Fruit fly (Drosophila melanogaster) whole organism, embryonic: ENCODE results near the gene sws.

Source experiments
- CG10321 ChIP-seq: fragments of 200-800 bp; sonication (Bioruptor generic); IDR thresholded peaks from 2 replicates; pipeline ENCODE4 v1.3.6; 2022; ENCODE audit warnings: missing biosample characterization, missing genetic modification characterization
- CG12155 ChIP-seq: fragments of 200-800 bp; sonication (Bioruptor generic); optimal IDR thresholded peaks from 3 replicates; lab custom pipeline; 2016; ENCODE audit warnings: missing biosample characterization, missing genetic modification characterization
- CG12299 ChIP-seq: fragments of 200-800 bp; sonication (Bioruptor generic); optimal IDR thresholded peaks from 2 replicates; lab custom pipeline; 2018; ENCODE audit warnings: missing biosample characterization, mild to moderate bottlenecking, missing genetic modification characterization
- CG16813 ChIP-seq: fragments of 200-800 bp; sonication (Bioruptor generic); IDR thresholded peaks from 3 replicates; pipeline ENCODE4 v1.3.6; 2022; ENCODE audit warnings: missing biosample characterization, missing genetic modification characterization; ENCODE audit not compliant: partially characterized antibody
- CG16863 ChIP-seq: fragments of 200-800 bp; sonication (Bioruptor generic); optimal IDR thresholded peaks from 3 replicates; lab custom pipeline; 2016; ENCODE audit warnings: missing biosample characterization, missing genetic modification characterization
- CG1832 ChIP-seq: fragments of 200-800 bp; sonication (Bioruptor generic); optimal IDR thresholded peaks from 2 replicates; lab custom pipeline; 2017; ENCODE audit warnings: missing biosample characterization, mild to moderate bottlenecking, missing genetic modification characterization, inconsistent platforms
- CG18476 ChIP-seq: fragments of 200-800 bp; sonication (Bioruptor generic); optimal IDR thresholded peaks from 2 replicates; lab custom pipeline; 2016; ENCODE audit warnings: missing biosample characterization, mild to moderate bottlenecking, missing genetic modification characterization
- CG2116 ChIP-seq: fragments of 200-800 bp; sonication (Bioruptor generic); optimal IDR thresholded peaks from 3 replicates; lab custom pipeline; 2018; ENCODE audit warnings: missing biosample characterization, mild to moderate bottlenecking, missing genetic modification characterization
- CG31365 ChIP-seq: fragments of 200-800 bp; sonication (Bioruptor generic); optimal IDR thresholded peaks from 2 replicates; lab custom pipeline; 2018; ENCODE audit warnings: missing biosample characterization, mild to moderate bottlenecking, missing genetic modification characterization
- CG6765 ChIP-seq: fragments of 200-800 bp; sonication (Bioruptor generic); optimal IDR thresholded peaks from 3 replicates; lab custom pipeline; 2017; ENCODE audit warnings: missing biosample characterization, mild to moderate bottlenecking, missing genetic modification characterization
- CG8478 ChIP-seq: fragments of >200 bp; optimal IDR thresholded peaks from 2 replicates; lab custom pipeline; 2018
- CG8924 ChIP-seq: fragments of 200-800 bp; optimal IDR thresholded peaks from 3 replicates; lab custom pipeline; 2019; ENCODE audit warnings: missing biosample characterization, mild to moderate bottlenecking, missing genetic modification characterization, moderate library complexity
- CG8944 ChIP-seq: fragments of 200-800 bp; sonication (Bioruptor generic); optimal IDR thresholded peaks from 3 replicates; lab custom pipeline; 2016; ENCODE audit warnings: missing biosample characterization, missing genetic modification characterization
- CG9727 ChIP-seq: fragments of 200-800 bp; sonication (Bioruptor generic); optimal IDR thresholded peaks from 3 replicates; lab custom pipeline; 2017; ENCODE audit warnings: missing biosample characterization, mild to moderate bottlenecking, missing genetic modification characterization
- CG9932 ChIP-seq: fragments of 200-800 bp; sonication (Bioruptor generic); IDR thresholded peaks from 2 replicates; pipeline ENCODE4 v1.3.6; 2022; ENCODE audit warnings: missing biosample characterization, missing genetic modification characterization
- D19B ChIP-seq: fragments of 200-800 bp; sonication (Bioruptor generic); optimal IDR thresholded peaks from 2 replicates; lab custom pipeline; 2017; ENCODE audit warnings: missing biosample characterization, mild to moderate bottlenecking, missing genetic modification characterization
- Deaf1 ChIP-seq: fragments of 200-800 bp; optimal IDR thresholded peaks from 3 replicates; lab custom pipeline; 2019; ENCODE audit warnings: missing biosample characterization, mild to moderate bottlenecking, missing genetic modification characterization, moderate library complexity
- Dfd ChIP-seq, 2 experiments: fragments of >200 bp; optimal IDR thresholded peaks; 2 replicates each; lab custom pipeline; 2017; ENCODE audit warnings: missing biosample characterization in 2 of 2, missing genetic modification characterization in 2 of 2
- Dp ChIP-seq: fragments of 200-800 bp; sonication (Bioruptor generic); optimal IDR thresholded peaks from 2 replicates; lab custom pipeline; 2018; ENCODE audit warnings: missing biosample characterization, mild to moderate bottlenecking, missing genetic modification characterization, moderate library complexity
- Hr51 ChIP-seq, 2 experiments: fragments of 200-800 bp; sonication (Bioruptor generic); optimal IDR thresholded peaks; 2 replicates in 1 of 2; 3 replicates in 1 of 2; lab custom pipeline; 2016 to 2018; ENCODE audit warnings: missing biosample characterization in 2 of 2, missing genetic modification characterization in 2 of 2, mild to moderate bottlenecking in 1 of 2, moderate library complexity in 1 of 2
- Hr78 ChIP-seq, 2 experiments: fragments of 200-800 bp in 1 of 2; fragments of >200 bp in 1 of 2; sonication (Bioruptor generic) in 1 of 2; optimal IDR thresholded peaks; 2 replicates each; lab custom pipeline; 2017 to 2019; ENCODE audit warnings: missing biosample characterization in 2 of 2, missing genetic modification characterization in 2 of 2, mild to moderate bottlenecking in 1 of 2, moderate library complexity in 1 of 2
- NFAT ChIP-seq: fragments of 200-800 bp; sonication (Bioruptor generic); IDR thresholded peaks from 2 replicates; pipeline ENCODE4 v1.3.6; 2022; ENCODE audit warnings: missing biosample characterization, missing genetic modification characterization
- Nf-YB ChIP-seq: fragments of 200-800 bp; sonication (Bioruptor generic); optimal IDR thresholded peaks from 3 replicates; lab custom pipeline; 2019; ENCODE audit warnings: missing biosample characterization, mild to moderate bottlenecking, missing genetic modification characterization, moderate library complexity
- Scr ChIP-seq: fragments of 200-800 bp; sonication (Bioruptor generic); IDR thresholded peaks from 2 replicates; pipeline ENCODE4 v1.3.6; 2022; ENCODE audit warnings: missing biosample characterization, missing genetic modification characterization; ENCODE audit not compliant: partially characterized antibody
- Sin3A ChIP-seq: fragments of >200 bp; optimal IDR thresholded peaks from 2 replicates; lab custom pipeline; 2018
- cg ChIP-seq: fragments of 200-800 bp; sonication (Bioruptor generic); optimal IDR thresholded peaks from 3 replicates; lab custom pipeline; 2019; ENCODE audit warnings: missing biosample characterization, mild to moderate bottlenecking, missing genetic modification characterization, moderate library complexity
- chinmo ChIP-seq: fragments of 200-800 bp; sonication (Bioruptor generic); IDR thresholded peaks from 4 replicates; pipeline ENCODE4 v1.3.6; 2022; ENCODE audit warnings: missing biosample characterization, missing genetic modification characterization; ENCODE audit not compliant: partially characterized antibody
- crp ChIP-seq, 2 experiments: fragments of 200-800 bp; sonication (Bioruptor generic); optimal IDR thresholded peaks; 2 replicates in 1 of 2; 3 replicates in 1 of 2; lab custom pipeline; 2017; ENCODE audit warnings: missing biosample characterization in 2 of 2, missing genetic modification characterization in 2 of 2, mild to moderate bottlenecking in 1 of 2, moderate library complexity in 1 of 2
- dan ChIP-seq: fragments of 200-800 bp; sonication (Bioruptor generic); IDR thresholded peaks from 2 replicates; pipeline ENCODE4 v1.3.6; 2022; ENCODE audit warnings: missing biosample characterization, missing genetic modification characterization
- dati ChIP-seq: fragments of 200-800 bp; sonication (Bioruptor generic); IDR thresholded peaks from 2 replicates; pipeline ENCODE4 v1.3.6; 2022; ENCODE audit warnings: missing biosample characterization, missing genetic modification characterization
- eve ChIP-seq, 2 experiments: fragments of >200 bp; optimal IDR thresholded peaks; 2 replicates each; lab custom pipeline; 2017; ENCODE audit warnings: missing biosample characterization in 2 of 2, missing genetic modification characterization in 2 of 2
- exex ChIP-seq: fragments of 200-800 bp; sonication (Bioruptor generic); optimal IDR thresholded peaks from 4 replicates; lab custom pipeline; 2018; ENCODE audit warnings: missing biosample characterization, mild to moderate bottlenecking, missing genetic modification characterization, moderate library complexity
- mam ChIP-seq: fragments of 200-800 bp; sonication (Bioruptor generic); optimal IDR thresholded peaks from 3 replicates; lab custom pipeline; 2016; ENCODE audit warnings: missing biosample characterization, missing genetic modification characterization
- nerfin-2 ChIP-seq: fragments of 200-800 bp; sonication (Bioruptor generic); IDR thresholded peaks from 2 replicates; pipeline ENCODE4 v1.3.6; 2022; ENCODE audit warnings: missing biosample characterization, missing genetic modification characterization; ENCODE audit not compliant: partially characterized antibody
- nom ChIP-seq: fragments of 200-800 bp; sonication (Bioruptor generic); optimal IDR thresholded peaks from 2 replicates; lab custom pipeline; 2017; ENCODE audit warnings: missing biosample characterization, missing genetic modification characterization, mild to moderate bottlenecking, moderate library complexity, missing genetic modification reagents
- p53 ChIP-seq: fragments of 200-800 bp; sonication (Bioruptor generic); optimal IDR thresholded peaks from 2 replicates; lab custom pipeline; 2016; ENCODE audit warnings: missing biosample characterization, missing genetic modification characterization
- phol ChIP-seq: fragments of 200-800 bp; sonication (Bioruptor generic); optimal IDR thresholded peaks from 3 replicates; lab custom pipeline; 2018; ENCODE audit warnings: missing biosample characterization, mild to moderate bottlenecking, missing genetic modification characterization, moderate library complexity
- shn ChIP-seq: fragments of 200-800 bp; sonication (Bioruptor generic); optimal IDR thresholded peaks from 3 replicates; lab custom pipeline; 2016; ENCODE audit warnings: missing biosample characterization, missing genetic modification characterization
- stwl ChIP-seq: fragments of 200-800 bp; sonication (Bioruptor generic); optimal IDR thresholded peaks from 3 replicates; lab custom pipeline; 2018; ENCODE audit warnings: missing biosample characterization, mild to moderate bottlenecking, missing genetic modification characterization, moderate library complexity
- trem ChIP-seq: fragments of 200-800 bp; optimal IDR thresholded peaks from 3 replicates; lab custom pipeline; 2019; ENCODE audit warnings: missing biosample characterization, mild to moderate bottlenecking, missing genetic modification characterization, moderate library complexity
- twi ChIP-seq: fragments of 200-800 bp; optimal IDR thresholded peaks from 2 replicates; lab custom pipeline; 2019; ENCODE audit warnings: missing biosample characterization, mild to moderate bottlenecking, missing genetic modification characterization, moderate library complexity
- usp ChIP-seq: fragments of >200 bp; optimal IDR thresholded peaks from 2 replicates; lab custom pipeline; 2017; ENCODE audit warnings: missing biosample characterization, missing genetic modification characterization

The sws gene

dm6 chrX:7930236-7931027 lies 37.6 kb downstream of the sws start (continued):
- TF ChIP-seq twi (tag; lab: Kevin White, UChicago) (no peak), CG1832 (GFP tag; lab: Kevin White, UChicago) (peak; percentile 6), mam (GFP tag; lab: Kevin White, UChicago) (no peak), cg (GFP tag; lab: Kevin White, UChicago) (peak; percentile 83), Deaf1 (tag; lab: Kevin White, UChicago) (peak; percentile 27), nom (GFP tag; lab: Kevin White, UChicago) (peak; percentile 76), Hr78 (GFP tag; optimal IDR thresholded peaks at IDR 0.05; lab: Kevin White, UChicago) (peak in 1 of 2 experiments; percentile 30), phol (tag; lab: Kevin White, UChicago) (no peak), CG6765 (GFP tag; lab: Kevin White, UChicago) (no peak)

- TF ChIP-seq crp (GFP tag; optimal IDR thresholded peaks at IDR 0.05; lab: Kevin White, UChicago) = no peak
- TF ChIP-seq Dfd (GFP tag; optimal IDR thresholded peaks at IDR 0.05; lab: Kevin White, UChicago) = peak in 1 of 2 experiments; percentile 20
- peak; percentile 91 for TF ChIP-seq CG31365 (tag; lab: Kevin White, UChicago)
- TF ChIP-seq nom (GFP tag; lab: Kevin White, UChicago) = no peak
- TF ChIP-seq dan (GFP tag; lab: Robert Waterston, UW) = no peak
- peak; percentile 8 for TF ChIP-seq stwl
- TF ChIP-seq Nf-YB = no peak
Measured at dm6 chrX:7924913-7925312, 43.1 kb downstream of the sws start.

dm6 chrX:7923063-7923462 lies 45.0 kb downstream of the sws start:
- no peak for TF ChIP-seq dati
- peak; percentile 92 for TF ChIP-seq cg (GFP tag; lab: Kevin White, UChicago)
- TF ChIP-seq chinmo (GFP tag; lab: Robert Waterston, UW) = 0 out of 4 replicates have a peak, but pooled peaks have one; percentile 37
- peak; percentile 83 for TF ChIP-seq CG8478 (lab: Kevin White, UChicago)
- peak in 1 of 2 experiments; percentile 41 for TF ChIP-seq Dfd (GFP tag; optimal IDR thresholded peaks at IDR 0.05; lab: Kevin White, UChicago)
- TF ChIP-seq Scr (GFP tag; lab: Robert Waterston, UW) = 0 out of 2 replicates have a peak, but pooled peaks have one; percentile 14

- TF ChIP-seq shn (GFP tag; lab: Kevin White, UChicago) = peak; percentile 83
- peak in 1 of 2 experiments; percentile 72 for TF ChIP-seq Hr51 (GFP tag; optimal IDR thresholded peaks at IDR 0.05; lab: Kevin White, UChicago)
- peak; percentile 81 for TF ChIP-seq trem
- TF ChIP-seq CG2116 (GFP tag; lab: Kevin White, UChicago) = peak; percentile 88
- TF ChIP-seq CG12155 (GFP tag; lab: Kevin White, UChicago) = peak; percentile 86
- peak; percentile 59 for TF ChIP-seq CG12299 (tag; lab: Kevin White, UChicago)
- TF ChIP-seq CG8924 = peak; percentile 56
- no peak for TF ChIP-seq usp (GFP tag; lab: Kevin White, UChicago)
- TF ChIP-seq CG8944 = peak; percentile 71
- peak; percentile 94 for TF ChIP-seq nerfin-2 (GFP tag; lab: Robert Waterston, UW)
- peak; percentile 31 for TF ChIP-seq D19B (GFP tag; lab: Kevin White, UChicago)
- TF ChIP-seq CG16813 (GFP tag; lab: Robert Waterston, UW) = peak; percentile 95
- TF ChIP-seq CG10321 (GFP tag; lab: Robert Waterston, UW) = no peak
- peak; percentile 70 for TF ChIP-seq Dp
- TF ChIP-seq NFAT = peak; percentile 79; the same call in 1 of the 2 replicates
- peak; percentile 63 for TF ChIP-seq CG9727 (GFP tag; lab: Kevin White, UChicago)
- TF ChIP-seq Deaf1 (tag; lab: Kevin White, UChicago) = peak; percentile 60
- peak; percentile 80 for TF ChIP-seq CG16863 (GFP tag; lab: Kevin White, UChicago)
- TF ChIP-seq eve (GFP tag; optimal IDR thresholded peaks at IDR 0.05; lab: Kevin White, UChicago) = peak in 1 of 2 experiments; percentile 37
- TF ChIP-seq CG18476 (GFP tag; lab: Kevin White, UChicago) = peak; percentile 56
- peak; percentile 49 for TF ChIP-seq exex (tag; lab: Kevin White, UChicago)
- peak; percentile 65 for TF ChIP-seq Sin3A
- TF ChIP-seq p53 (GFP tag; lab: Kevin White, UChicago) = peak; percentile 51
- TF ChIP-seq CG9932 (GFP tag; lab: Robert Waterston, UW) = peak; percentile 90
Measured at dm6 chrX:7920081-7920688, 47.9 kb downstream of the sws start, which contains the start of the genes hdm and Ykt6. TSS of gene hdm (minus strand) at chrX:7920131. TSS of gene Ykt6 (plus strand) at chrX:7920409.
